Worm (Caenorhabditis elegans) whole organism, L1 larva: ENCODE data around the gene Y32H12A.1.

Source experiments
- F16B12.6 ChIP-seq: fragments of 150-350 bp; optimal IDR thresholded peaks from 2 replicates; lab custom pipeline; 2014; ENCODE audit warnings: missing biosample characterization, missing genetic modification characterization
- alr-1 ChIP-seq: fragments of 200-800 bp; sonication (Bioruptor generic); optimal IDR thresholded peaks from 2 replicates; lab custom pipeline; 2018; ENCODE audit warnings: borderline replicate concordance, mild to moderate bottlenecking, missing genetic modification characterization, missing compliant biosample characterization
- aly-2 ChIP-seq: fragments of 150-350 bp; optimal IDR thresholded peaks from 2 replicates; lab custom pipeline; 2014; ENCODE audit warnings: missing biosample characterization, missing genetic modification characterization
- blmp-1 ChIP-seq: fragments of 150-350 bp; optimal IDR thresholded peaks from 2 replicates; lab custom pipeline; 2014; ENCODE audit warnings: missing biosample characterization, missing genetic modification characterization
- ceh-63 ChIP-seq: fragments of 200-800 bp; sonication (Bioruptor generic); optimal IDR thresholded peaks from 2 replicates; lab custom pipeline; 2018; ENCODE audit warnings: mild to moderate bottlenecking, missing genetic modification characterization, missing compliant biosample characterization
- ceh-88 ChIP-seq: fragments of 200-800 bp; sonication (Bioruptor generic); IDR thresholded peaks from 2 replicates; pipeline ENCODE4 v1.3.6; 2022; ENCODE audit warnings: missing genetic modification characterization, missing compliant biosample characterization
- dsc-1 ChIP-seq: sonication (generic microtip); optimal IDR thresholded peaks from 2 replicates; lab custom pipeline; 2016; ENCODE audit warnings: mild to moderate bottlenecking, missing genetic modification characterization, missing compliant biosample characterization
- efl-1 ChIP-seq, 4 experiments: fragments of 150-350 bp; optimal IDR thresholded peaks in 3 of 4; peaks in 1 of 4; 1 replicate in 1 of 4; 2 replicates in 3 of 4; lab custom pipeline; 2014; ENCODE audit warnings: missing biosample characterization in 2 of 4, missing genetic modification characterization in 2 of 4, missing genetic modification reagents in 2 of 4
- elt-3 ChIP-seq, 6 experiments: fragments of 150-350 bp in 1 of 6; sonication (generic microtip); optimal IDR thresholded peaks; 2 replicates each; lab custom pipeline; 2017 to 2018; ENCODE audit warnings: missing biosample characterization in 6 of 6, missing genetic modification characterization in 6 of 6, inconsistent platforms in 1 of 6
- hlh-4 ChIP-seq: sonication (generic microtip); optimal IDR thresholded peaks from 2 replicates; lab custom pipeline; 2016; ENCODE audit warnings: mild to moderate bottlenecking, missing genetic modification characterization, missing compliant biosample characterization
- irx-1 ChIP-seq: sonication (generic microtip); optimal IDR thresholded peaks from 2 replicates; lab custom pipeline; 2016; ENCODE audit warnings: missing genetic modification characterization, missing compliant biosample characterization
- isw-1 ChIP-seq: fragments of 200-800 bp; sonication (Bioruptor generic); IDR thresholded peaks from 2 replicates; pipeline ENCODE4 v1.3.6; 2022; ENCODE audit warnings: missing genetic modification characterization, missing compliant biosample characterization
- lin-14 ChIP-seq: fragments of 200-800 bp; sonication (Bioruptor generic); optimal IDR thresholded peaks from 2 replicates; lab custom pipeline; 2018; ENCODE audit warnings: mild to moderate bottlenecking, missing genetic modification characterization, moderate library complexity, missing compliant biosample characterization
- lin-35 ChIP-seq, 2 experiments: fragments of 150-350 bp; optimal IDR thresholded peaks; 2 replicates each; lab custom pipeline; 2014; ENCODE audit warnings: missing biosample characterization in 2 of 2, missing genetic modification characterization in 2 of 2, missing genetic modification reagents in 2 of 2
- lir-3 ChIP-seq: sonication (generic microtip); optimal IDR thresholded peaks from 2 replicates; lab custom pipeline; 2016; ENCODE audit warnings: mild to moderate bottlenecking, missing genetic modification characterization, moderate library complexity, missing compliant biosample characterization; ENCODE audit not compliant: poor library complexity
- lsy-2 ChIP-seq, 2 experiments: fragments of 150-350 bp; optimal IDR thresholded peaks; 2 replicates each; lab custom pipeline; 2014; ENCODE audit warnings: missing biosample characterization in 2 of 2, missing genetic modification characterization in 2 of 2
- mdl-1 ChIP-seq, 2 experiments: fragments of 150-350 bp; optimal IDR thresholded peaks; 2 replicates each; lab custom pipeline; 2014 to 2017; ENCODE audit warnings: missing biosample characterization in 2 of 2, missing genetic modification characterization in 2 of 2, inconsistent platforms in 1 of 2
- mef-2 ChIP-seq: fragments of 150-350 bp; optimal IDR thresholded peaks from 2 replicates; lab custom pipeline; 2014; ENCODE audit warnings: missing biosample characterization, missing genetic modification characterization
- nhr-19 ChIP-seq: fragments of 200-800 bp; sonication (Bioruptor generic); conservative IDR thresholded peaks from 2 replicates; pipeline ENCODE4 v1.3.6; 2022; ENCODE audit warnings: missing genetic modification characterization, missing compliant biosample characterization
- nhr-237 ChIP-seq: fragments of 150-350 bp; optimal IDR thresholded peaks from 2 replicates; lab custom pipeline; 2014; ENCODE audit warnings: missing biosample characterization, missing genetic modification characterization
- nhr-76 ChIP-seq: sonication (generic microtip); optimal IDR thresholded peaks from 2 replicates; lab custom pipeline; 2017; ENCODE audit warnings: missing biosample characterization, missing genetic modification characterization
- nhr-77 ChIP-seq: fragments of 150-350 bp; optimal IDR thresholded peaks from 2 replicates; lab custom pipeline; 2014; ENCODE audit warnings: missing biosample characterization, missing genetic modification characterization
- nhr-84 ChIP-seq: sonication (generic microtip); optimal IDR thresholded peaks from 2 replicates; lab custom pipeline; 2017; ENCODE audit warnings: missing biosample characterization, missing genetic modification characterization
- nhr-85 ChIP-seq: sonication (generic microtip); peaks from one replicate; lab custom pipeline; 2016; ENCODE audit warnings: missing genetic modification characterization, inconsistent platforms, missing compliant biosample characterization
- pag-3 ChIP-seq: sonication (generic microtip); optimal IDR thresholded peaks from 2 replicates; lab custom pipeline; 2017; ENCODE audit warnings: missing genetic modification characterization, mild to moderate bottlenecking, missing compliant biosample characterization, antibody characterized with exemption, borderline replicate concordance; ENCODE audit not compliant: insufficient read depth
- sup-37 ChIP-seq: fragments of 200-800 bp; sonication (Bioruptor generic); optimal IDR thresholded peaks from 2 replicates; lab custom pipeline; 2018; ENCODE audit warnings: mild to moderate bottlenecking, missing genetic modification characterization, missing compliant biosample characterization
- unc-86 ChIP-seq: sonication (generic microtip); optimal IDR thresholded peaks from 2 replicates; lab custom pipeline; 2016; ENCODE audit warnings: missing genetic modification characterization, missing compliant biosample characterization
- vab-15 ChIP-seq: sonication (generic microtip); optimal IDR thresholded peaks from 2 replicates; lab custom pipeline; 2017; ENCODE audit warnings: missing genotype, mild to moderate bottlenecking, missing genetic modification characterization, missing compliant biosample characterization
- ztf-11 ChIP-seq, 2 experiments: sonication (generic microtip); optimal IDR thresholded peaks; 2 replicates each; lab custom pipeline; 2016 to 2017; ENCODE audit warnings: missing genetic modification characterization in 2 of 2, missing biosample characterization in 1 of 2, missing compliant biosample characterization in 1 of 2

Gene Y32H12A.1

ce11 chrIII:5405628-5406084 lies 43.6 kb downstream of the Y32H12A.1 start, which contains the start of the genes W03A5.2 and Y32H12A.8 (continued):
- TF ChIP-seq nhr-85 (peak; percentile 41), ztf-11 (tag; optimal IDR thresholded peaks at IDR 0.05; lab: Kevin White, UChicago) (no peak), nhr-19 (GFP tag; lab: Robert Waterston, UW) (no peak), lsy-2 (tag; optimal IDR thresholded peaks at IDR 0.05; lab: Kevin White, UChicago) (peak; percentile 9 to 79), lin-35 (GFP tag; optimal IDR thresholded peaks at IDR 0.05; lab: Kevin White, UChicago) (peak; percentile 72 to 95), mef-2 (no peak), sup-37 (GFP tag; lab: Kevin White, UChicago) (no peak), pag-3 (tag; lab: Kevin White, UChicago) (no peak), F16B12.6 (no peak)

- TF ChIP-seq lin-14 (GFP tag; lab: Kevin White, UChicago) (no peak), nhr-85 (no peak), nhr-76 (tag; lab: Kevin White, UChicago) (no peak), nhr-237 (tag; lab: Kevin White, UChicago) (no peak), alr-1 (tag; lab: Kevin White, UChicago) (no peak), nhr-77 (tag; lab: Kevin White, UChicago) (no peak), elt-3 (tag; optimal IDR thresholded peaks at IDR 0.05; lab: Kevin White, UChicago) (no peak), mdl-1 (tag; optimal IDR thresholded peaks at IDR 0.05; lab: Kevin White, UChicago) (no peak), lir-3 (tag; lab: Kevin White, UChicago) (no peak), nhr-19 (GFP tag; lab: Robert Waterston, UW) (no peak), isw-1 (GFP tag; lab: Robert Waterston, UW) (no peak)
These were observed 44.3 kb downstream of the Y32H12A.1 start for ce11 chrIII:5406314-5406713.

- TF ChIP-seq dsc-1 (tag; lab: Kevin White, UChicago), result peak; percentile 82
- TF ChIP-seq aly-2 (tag; lab: Kevin White, UChicago), result no peak
These were observed 45.1 kb downstream of the Y32H12A.1 start for ce11 chrIII:5407060-5407459.

- TF ChIP-seq unc-86 (tag; lab: Kevin White, UChicago), result no peak
- TF ChIP-seq vab-15 (tag; lab: Kevin White, UChicago), result no peak
- TF ChIP-seq aly-2 (tag; lab: Kevin White, UChicago), result no peak
- TF ChIP-seq hlh-4 (tag; lab: Kevin White, UChicago), result no peak
- TF ChIP-seq nhr-84 (tag; lab: Kevin White, UChicago), result no peak
- TF ChIP-seq, all 84 proteins: peak for 0
These were observed 45.6 kb downstream of the Y32H12A.1 start, which contains the start of gene W03A5.1 for ce11 chrIII:5407588-5407987. Gene W03A5.1 (plus strand): TSS chrIII:5407888.

DNA sequence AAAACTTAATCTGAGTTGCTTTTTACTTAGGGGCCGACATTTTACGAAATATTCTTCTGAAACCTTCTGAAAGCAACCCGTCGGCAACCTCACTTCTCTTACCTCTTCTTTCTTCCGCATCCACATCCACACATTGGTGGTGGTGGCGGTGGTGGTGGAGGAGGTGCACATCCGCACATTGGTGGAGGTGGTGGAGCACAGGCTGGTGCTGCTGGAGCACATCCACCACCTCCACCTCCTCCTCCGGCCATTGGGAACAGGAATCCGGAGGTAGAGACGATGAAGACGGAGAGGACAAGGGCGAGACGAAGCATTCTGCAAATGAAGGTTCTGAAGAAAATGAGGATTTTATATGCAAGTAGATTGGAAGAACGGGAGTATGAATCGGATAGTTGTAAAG lies 51.7 kb downstream of the Y32H12A.1 start, which contains the start of gene grl-22:
Gene grl-22 (minus strand): TSS at position 332 of the 400 bp plus-strand sequence.
- TF ChIP-seq irx-1 (tag; lab: Kevin White, UChicago) (no peak), efl-1 (optimal IDR thresholded peaks at IDR 0.05; lab: Kevin White, UChicago) (no peak), efl-1 (GFP tag; optimal IDR thresholded peaks at IDR 0.05 in 1 of 2; lab: Kevin White, UChicago) (peak in 1 of 2 experiments; percentile 39), ceh-63 (no peak), blmp-1 (tag; lab: Kevin White, UChicago) (no peak), ceh-88 (GFP tag; lab: Robert Waterston, UW) (no peak)
